Worm (Caenorhabditis elegans) whole organism, dauer: Measurements from ENCODE around the gene col-155.
"Not testable (repeated sequence)": the region's sequence is repeated elsewhere in the genome, so short reads cannot be mapped to it uniquely, and the experiment has no call there.

Experiments
- unc-62 ChIP-seq: sonication (generic microtip); optimal IDR thresholded peaks from 2 replicates; lab custom pipeline; 2017; ENCODE audit warnings: missing biosample characterization, missing genetic modification reagents, missing genetic modification characterization

The col-155 gene

ce11 chrV:11396134-11396533 is 6.5 kb upstream of the col-155 start, which contains the start of gene nas-18:
Gene nas-18, plus strand, starts transcription at chrV:11396434.
- not testable (repeated sequence) for TF ChIP-seq unc-62 (GFP tag; lab: Kevin White, UChicago)

DNA sequence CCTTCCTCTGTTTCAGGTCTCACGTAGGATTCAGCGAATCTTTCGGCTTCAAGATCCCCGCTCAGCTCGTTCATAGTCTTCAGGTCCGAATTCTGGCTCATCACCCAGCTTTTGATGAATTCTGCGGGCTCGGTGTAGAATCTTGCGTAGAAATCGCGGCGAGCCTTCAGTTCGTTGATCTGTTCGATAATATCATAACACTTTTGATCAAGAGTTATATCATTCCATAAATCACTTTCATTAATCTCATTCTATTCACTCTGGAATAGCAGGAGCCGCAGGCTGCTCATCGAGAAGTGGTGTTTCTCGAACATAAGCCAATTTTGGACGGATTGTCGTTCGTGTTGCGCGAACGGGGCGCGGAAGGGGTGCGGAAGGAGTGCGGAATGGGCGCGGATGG is 5.3 kb upstream of the col-155 start, which contains the start of gene K03B8.4:
K03B8.4 (minus strand) TSS at position 101 of the 400 bp plus-strand sequence.
- TF ChIP-seq unc-62 (GFP tag; lab: Kevin White, UChicago), result not testable (repeated sequence)

DNA sequence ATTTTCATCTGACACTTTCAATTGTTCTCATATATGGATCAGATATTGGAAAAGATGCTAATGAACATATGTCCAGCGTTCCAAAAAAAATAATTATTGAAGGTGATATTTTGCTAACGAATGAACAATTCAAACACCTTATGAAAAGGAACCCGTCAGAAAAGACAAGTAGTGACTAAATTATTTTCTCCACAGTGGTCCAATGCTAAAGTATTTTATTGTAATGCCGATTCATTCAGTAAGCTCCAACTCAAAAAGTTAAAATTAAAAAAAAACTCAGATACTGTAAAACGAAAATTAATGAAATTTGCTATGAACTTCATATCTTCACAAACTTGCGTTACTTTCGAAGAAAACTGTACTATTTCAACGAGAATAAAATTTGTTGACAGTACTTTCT is 2.3 kb upstream of the col-155 start, which contains the start of gene nas-16:
nas-16 (plus strand) TSS at position 301 of the 400 bp plus-strand sequence.
- no peak for TF ChIP-seq unc-62 (GFP tag; lab: Kevin White, UChicago)

DNA sequence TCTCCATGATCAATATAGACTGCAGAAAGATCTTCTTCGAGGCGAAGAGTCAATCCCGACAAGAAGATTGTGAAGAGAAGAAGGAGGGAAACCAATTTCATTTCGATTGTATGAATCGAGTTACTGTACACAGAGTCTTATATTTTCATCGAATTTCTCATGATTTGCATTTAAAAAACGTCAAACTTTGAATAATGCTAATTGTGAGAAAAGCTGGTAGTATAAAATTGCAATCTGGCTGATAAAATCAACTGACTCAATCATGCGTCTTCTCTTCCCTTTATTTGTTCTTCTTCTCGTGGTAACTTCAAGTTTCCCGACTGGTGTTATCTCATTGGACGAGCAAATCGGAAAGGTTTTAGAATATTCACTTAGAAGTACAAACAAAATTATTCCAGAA is 718 bp upstream of the col-155 start, which contains the start of the genes K03B8.11 and K03B8.14:
K03B8.11 (minus strand) TSS at position 101 of the 400 bp plus-strand sequence.
K03B8.14 (plus strand) TSS at position 110 of the 400 bp plus-strand sequence.
- TF ChIP-seq unc-62 (GFP tag; lab: Kevin White, UChicago), result no peak

DNA sequence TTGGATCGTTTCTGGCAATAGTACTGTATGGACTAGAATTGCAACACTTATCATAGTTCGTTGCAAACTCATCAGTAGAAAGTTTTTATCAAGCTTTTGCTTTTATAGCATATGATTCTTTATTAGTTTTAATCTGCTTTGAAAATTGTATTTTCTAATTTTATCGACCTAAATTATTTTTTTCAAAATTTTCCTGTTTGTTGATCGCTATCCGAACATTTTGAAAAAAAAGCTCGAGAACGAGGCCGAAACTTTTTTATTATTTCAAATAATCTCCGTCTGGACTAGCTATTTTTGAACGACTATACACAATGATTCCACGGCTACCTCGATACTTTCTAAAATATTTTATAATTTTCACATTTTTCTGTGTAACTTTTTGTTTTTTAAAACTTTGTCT is 3.2 kb downstream of the col-155 start, which contains the start of gene F55C10.4:
F55C10.4 (plus strand) TSS at position 301 of the 400 bp plus-strand sequence.
- TF ChIP-seq unc-62 (GFP tag; lab: Kevin White, UChicago), result no peak

- TF ChIP-seq unc-62 (GFP tag; lab: Kevin White, UChicago), result no peak
Measured at ce11 chrV:11385060-11385459, 4.6 kb downstream of the col-155 start, which contains the start of gene col-154. Gene col-154, plus strand, starts transcription at chrV:11385360.

- TF ChIP-seq unc-62 (GFP tag; lab: Kevin White, UChicago), result no peak
Measured at ce11 chrV:11383032-11383431, 6.6 kb downstream of the col-155 start, which contains the start of gene F55C10.5. Gene F55C10.5, plus strand, starts transcription at chrV:11383105.

ce11 chrV:11380571-11380970 is 9.1 kb downstream of the col-155 start:
- TF ChIP-seq unc-62 (GFP tag; lab: Kevin White, UChicago), result no peak

DNA sequence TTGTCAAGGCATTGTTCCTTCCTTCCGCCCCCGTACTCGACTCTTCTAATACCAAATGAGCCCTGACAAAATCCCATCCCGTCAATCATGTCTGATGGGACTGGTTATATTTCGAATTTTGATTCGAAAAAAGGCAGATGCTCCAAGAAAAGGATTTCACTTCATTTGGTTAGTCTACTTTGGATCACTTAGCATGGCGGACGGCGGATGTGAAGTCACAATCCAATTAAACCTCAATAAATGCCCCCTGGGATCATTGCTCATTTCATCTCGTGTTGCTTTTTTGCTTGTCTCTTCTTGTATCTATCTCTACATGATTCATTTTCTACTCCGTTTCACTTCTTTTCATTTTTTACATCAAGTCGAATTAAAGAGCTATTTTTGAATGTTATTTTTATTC is 10.3 kb downstream of the col-155 start:
- TF ChIP-seq unc-62 (GFP tag; lab: Kevin White, UChicago), result no peak

DNA sequence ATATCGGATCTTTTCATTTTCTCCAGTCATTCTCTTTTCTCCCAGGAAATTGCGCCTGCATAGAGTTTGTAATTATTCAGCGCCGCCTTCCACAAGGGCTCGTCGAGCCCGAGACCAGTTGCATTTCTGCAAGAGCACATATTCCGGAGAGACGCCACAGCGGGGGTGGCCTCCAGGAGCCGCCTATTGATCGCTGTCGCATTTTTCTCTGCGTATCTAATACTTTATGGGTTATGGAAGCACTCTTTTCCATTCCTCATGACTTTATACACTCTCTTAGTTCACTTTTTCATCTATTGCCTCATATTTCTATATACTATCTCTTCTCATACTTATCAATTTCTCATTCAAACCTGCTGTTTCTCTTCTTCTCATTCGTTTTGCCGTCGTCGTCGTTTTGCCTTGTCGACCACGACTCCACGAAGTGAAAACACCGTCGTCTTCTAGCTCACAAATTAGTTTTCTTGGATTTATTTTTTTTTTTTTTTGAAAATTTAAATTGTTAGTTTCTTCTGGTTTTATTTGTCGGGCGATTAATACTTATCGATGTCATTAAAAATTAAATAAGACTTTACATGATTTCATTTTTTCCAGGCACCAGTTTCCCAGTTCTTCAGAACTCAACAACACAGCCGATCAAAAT is 14.4 kb downstream of the col-155 start, which contains the start of gene cnb-1:
cnb-1 (plus strand) TSS at position 593 of the 643 bp plus-strand sequence.
- TF ChIP-seq unc-62 (GFP tag; lab: Kevin White, UChicago), result no peak

ce11 chrV:11373918-11374317 is 15.8 kb downstream of the col-155 start:
- no peak for TF ChIP-seq unc-62 (GFP tag; lab: Kevin White, UChicago)

- no peak for TF ChIP-seq unc-62 (GFP tag; lab: Kevin White, UChicago)
Measured at ce11 chrV:11372284-11372878, 17.3 kb downstream of the col-155 start.

DNA sequence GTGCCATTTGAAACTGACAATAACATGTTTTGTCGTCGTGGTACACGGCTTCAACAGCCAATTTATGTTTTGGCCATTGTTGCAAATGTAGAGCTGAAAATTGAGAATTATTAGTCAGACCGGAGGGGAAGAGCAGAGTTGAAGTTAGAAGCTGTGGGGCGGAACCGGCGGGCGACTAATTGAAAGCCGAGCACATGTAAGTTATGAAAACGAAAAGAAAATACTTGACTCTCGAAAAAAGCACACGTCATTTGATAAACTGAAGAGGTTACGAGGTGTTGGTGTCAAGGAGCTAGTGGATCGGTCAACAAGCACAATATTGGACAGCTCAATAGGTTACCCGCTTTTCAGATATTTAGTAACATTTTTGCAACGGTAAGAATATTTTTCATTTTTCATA is 23.5 kb downstream of the col-155 start, which contains the start of gene dop-5:
dop-5 (minus strand) TSS at position 101 of the 400 bp plus-strand sequence.
- no peak for TF ChIP-seq unc-62 (GFP tag; lab: Kevin White, UChicago)

ce11 chrV:11363575-11363974 is 26.1 kb downstream of the col-155 start:
- TF ChIP-seq unc-62 (GFP tag; lab: Kevin White, UChicago), result no peak

DNA sequence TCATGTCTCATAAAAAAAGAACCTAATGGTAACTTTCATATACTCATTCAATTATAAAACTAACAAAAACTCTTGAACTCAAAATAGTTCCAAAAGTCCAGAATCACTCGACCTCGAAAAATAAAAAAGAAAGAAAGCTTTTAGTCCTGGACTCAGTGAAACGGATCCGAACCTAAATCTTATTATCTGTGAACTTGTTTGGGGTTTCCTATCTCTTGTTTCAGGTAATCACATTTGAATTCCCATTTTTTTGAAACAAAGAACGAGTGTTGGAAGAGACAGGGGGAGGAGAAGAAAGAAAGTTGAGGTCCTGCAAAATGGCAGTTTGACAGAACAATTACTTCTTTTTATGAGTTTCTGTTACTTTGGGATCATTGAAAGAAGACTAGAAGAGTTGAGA is 35.4 kb downstream of the col-155 start:
- no peak for TF ChIP-seq unc-62 (GFP tag; lab: Kevin White, UChicago)

- no peak for TF ChIP-seq unc-62 (GFP tag; lab: Kevin White, UChicago)
Measured at ce11 chrV:11352893-11353292, 36.8 kb downstream of the col-155 start, which contains the start of gene npr-25. Gene npr-25, minus strand, starts transcription at chrV:11352993.
